Worm (Caenorhabditis elegans): Measurements from ENCODE around the gene Y37H2A.12.

The Y37H2A.12 gene

ce11 chrV:18086783-18087182 lies 44.1 kb downstream of the Y37H2A.12 start, which contains the start of gene slr-2 (continued):
- no peak for TF ChIP-seq ceh-90 (tag; optimal IDR thresholded peaks at IDR 0.05)
- no peak for TF ChIP-seq elt-3 (tag; optimal IDR thresholded peaks at IDR 0.05)
- peak; percentile 1 for TF ChIP-seq irx-1 (tag; optimal IDR thresholded peaks at IDR 0.05)
- peak; percentile 40 for TF ChIP-seq C16A3.4 (tag; optimal IDR thresholded peaks at IDR 0.05)
- peak; percentile 43 for TF ChIP-seq unc-130 (tag; optimal IDR thresholded peaks at IDR 0.05)
- TF ChIP-seq ceh-82 (tag; optimal IDR thresholded peaks at IDR 0.05): peak; percentile 43 to 77 (median 51)
- TF ChIP-seq aha-1 (tag; optimal IDR thresholded peaks at IDR 0.05): no peak
- no peak for TF ChIP-seq lir-3 (tag; optimal IDR thresholded peaks at IDR 0.05; ENCODE audit: poor library complexity)
- TF ChIP-seq nhr-77 (tag; optimal IDR thresholded peaks at IDR 0.05): peak; percentile 14
- TF ChIP-seq skn-1 (tag; optimal IDR thresholded peaks at IDR 0.05): peak; percentile 49
- TF ChIP-seq fkh-4 (tag; optimal IDR thresholded peaks at IDR 0.05; ENCODE audit: borderline replicate concordance): no peak
- peak; percentile 56 for TF ChIP-seq dsc-1 (tag; optimal IDR thresholded peaks at IDR 0.05)
- peak; percentile 36 for TF ChIP-seq F16B12.6 (tag; optimal IDR thresholded peaks at IDR 0.05)
- peak; percentile 17 for TF ChIP-seq fkh-8 (tag; optimal IDR thresholded peaks at IDR 0.05)
- peak; percentile 27; the same call in 1 of the 2 replicates for TF ChIP-seq isw-1 (GFP tag; IDR thresholded peaks at IDR 0.05)

DNA sequence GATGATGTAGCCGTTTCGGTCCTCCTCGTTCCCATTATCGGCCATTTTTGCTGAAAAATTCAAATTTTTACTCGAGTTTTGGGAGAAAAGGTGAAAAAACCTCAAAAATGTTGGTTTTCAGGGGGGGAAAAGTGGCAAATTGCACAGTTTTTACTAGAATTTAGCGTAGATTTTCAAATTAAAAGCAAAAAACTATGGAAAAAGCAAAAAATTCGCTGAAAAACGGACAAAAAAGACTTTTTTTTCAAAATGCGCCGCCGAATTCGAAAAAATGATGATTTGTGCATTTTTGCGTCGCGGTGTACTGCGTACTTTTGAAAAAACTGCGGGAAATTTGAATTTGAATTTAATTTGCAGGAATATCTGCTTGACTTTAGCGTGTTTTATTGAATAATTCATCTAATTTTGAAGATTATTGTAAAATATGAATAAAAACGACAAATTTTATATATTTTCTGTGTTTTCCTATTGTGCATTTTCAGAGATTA lies 44.7 kb downstream of the Y37H2A.12 start, which contains the start of gene Y59A8B.12:
Gene Y59A8B.12, minus strand, starts transcription at position 51 of the 488 bp plus-strand sequence.
- TF ChIP-seq lin-35 (GFP tag; optimal IDR thresholded peaks at IDR 0.05): no peak
- TF ChIP-seq grh-1 (GFP tag; IDR thresholded peaks at IDR 0.05): no peak
- TF ChIP-seq efl-1 (optimal IDR thresholded peaks at IDR 0.05): peak in 1 of 2 experiments; percentile 88
- TF ChIP-seq efl-1 (GFP tag; optimal IDR thresholded peaks at IDR 0.05 in 1 of 2): peak in 1 of 2 experiments; percentile 62
- TF ChIP-seq nhr-85 (tag): peak; percentile 65

DNA sequence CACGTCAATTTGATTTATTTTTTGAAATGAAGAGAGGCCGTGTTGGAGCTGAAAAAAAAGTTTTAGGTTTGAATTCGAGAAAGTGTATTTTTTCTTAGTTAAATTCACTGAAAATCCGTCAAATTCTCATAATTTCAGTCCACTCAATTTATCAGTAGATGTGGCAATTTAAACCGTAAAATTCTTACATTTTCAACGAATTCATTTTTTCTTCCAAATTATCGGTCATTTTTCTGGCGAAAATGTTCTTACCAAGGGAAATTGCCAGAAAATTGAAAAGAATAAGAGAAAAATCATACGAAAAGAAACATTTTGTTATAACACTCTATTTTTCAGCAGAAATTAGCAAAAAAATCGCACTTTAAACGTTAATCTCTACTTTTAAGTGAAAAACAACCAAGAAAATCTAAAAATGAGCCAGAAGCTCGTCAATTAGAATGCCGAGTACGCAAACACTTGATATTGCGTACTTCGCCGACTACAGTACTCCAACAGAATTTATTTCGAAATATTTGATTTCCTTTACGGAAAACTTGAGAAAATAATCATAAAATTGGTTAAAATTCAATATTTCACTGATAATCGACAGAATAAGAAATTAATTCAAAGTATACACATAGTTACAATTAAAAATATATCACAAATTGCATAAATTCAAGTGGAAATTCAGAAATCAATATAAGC lies 45.6 kb downstream of the Y37H2A.12 start, which contains the start of gene fbxa-106:
Gene fbxa-106, minus strand, starts transcription at position 51 of the 684 bp plus-strand sequence.
- TF ChIP-seq irx-1 (tag; optimal IDR thresholded peaks at IDR 0.05) (no peak), fkh-10 (GFP tag; optimal IDR thresholded peaks at IDR 0.05) (no peak), pag-3 (tag; optimal IDR thresholded peaks at IDR 0.05; ENCODE audit: borderline replicate concordance, insufficient read depth) (no peak), aly-2 (tag; optimal IDR thresholded peaks at IDR 0.05) (no peak), zag-1 (tag; optimal IDR thresholded peaks at IDR 0.05) (no peak), nhr-12 (tag; optimal IDR thresholded peaks at IDR 0.05) (no peak), nhr-85 (tag) (no peak), unc-30 (tag; optimal IDR thresholded peaks at IDR 0.05) (no peak), tbx-2 (tag; optimal IDR thresholded peaks at IDR 0.05) (no peak), unc-130 (tag; optimal IDR thresholded peaks at IDR 0.05) (no peak)

- no peak for TF ChIP-seq ceh-82 (tag; optimal IDR thresholded peaks at IDR 0.05)
- no peak for TF ChIP-seq swsn-7 (tag; optimal IDR thresholded peaks at IDR 0.05)
- no peak for TF ChIP-seq grh-1 (GFP tag; IDR thresholded peaks at IDR 0.05)
- TF ChIP-seq zip-4 (GFP tag; optimal IDR thresholded peaks at IDR 0.05): no peak
- TF ChIP-seq unc-86 (tag; optimal IDR thresholded peaks at IDR 0.05): no peak
- no peak for TF ChIP-seq egl-13 (tag; optimal IDR thresholded peaks at IDR 0.05)
- TF ChIP-seq ceh-88 (GFP tag; IDR thresholded peaks at IDR 0.05): no peak
- TF ChIP-seq jun-1 (tag; optimal IDR thresholded peaks at IDR 0.05): no peak
- TF ChIP-seq lin-35 (GFP tag; optimal IDR thresholded peaks at IDR 0.05): no peak
- TF ChIP-seq lin-13 (GFP tag; optimal IDR thresholded peaks at IDR 0.05): no peak
Observed at ce11 chrV:18081857-18082256, 49.1 kb downstream of the Y37H2A.12 start, which contains the start of gene nova-1. TSS of gene nova-1 (minus strand) at chrV:18081957.
